2 worm cellular contexts compared by ENCODE assay signal in the genomic region with DNA sequence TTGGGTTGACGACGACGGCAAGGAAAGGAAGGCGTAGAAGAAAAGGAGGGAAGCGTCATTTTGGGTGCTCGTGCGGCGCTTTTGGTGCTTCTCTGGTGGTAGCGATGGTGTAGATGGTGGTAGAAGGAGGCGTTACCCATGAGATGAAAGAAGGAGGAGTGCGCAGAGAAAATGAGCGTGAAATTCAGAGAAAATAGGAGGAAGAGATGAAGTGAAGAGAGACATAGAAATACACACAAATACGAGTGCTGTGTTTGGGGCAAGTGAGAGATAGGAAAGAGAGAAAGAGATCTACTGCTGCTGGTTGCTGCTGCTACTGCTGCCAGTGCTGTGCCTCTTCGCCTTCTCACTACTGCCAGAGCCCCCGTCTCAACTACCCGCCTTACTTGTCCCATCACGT.
A peak's percentile ranks its signal among the peaks of the same experiment; 100 is the strongest.
TF ChIP-seq lines count a peak whose summit lies in the region.

No protein-coding gene starts in this region.

TF ChIP-seq in whole organism, L4 larva, 104 proteins besides CTCF, POLR2A, EP300 and RAD21 (continued from another document):
- TF ChIP-seq F44E2.7 (GFP tag; IDR thresholded peaks at IDR 0.05; lab: Robert Waterston, UW) = no peak
- no peak for TF ChIP-seq nhr-42 (GFP tag; IDR thresholded peaks at IDR 0.05; lab: Robert Waterston, UW)
- TF ChIP-seq hmg-1.1 (GFP tag; IDR thresholded peaks at IDR 0.05; lab: Robert Waterston, UW) = peak; percentile 78
- peak; percentile 36; the same call in 1 of the 2 replicates for TF ChIP-seq set-16 (GFP tag; IDR thresholded peaks at IDR 0.05; lab: Robert Waterston, UW)
- no peak for TF ChIP-seq ceh-32 (tag; optimal IDR thresholded peaks at IDR 0.05; lab: Kevin White, UChicago; ENCODE audit: poor library complexity)
- TF ChIP-seq cey-2 (tag; optimal IDR thresholded peaks at IDR 0.05; lab: Kevin White, UChicago; ENCODE audit: borderline replicate concordance, insufficient read depth) = no peak
- no peak for TF ChIP-seq daf-8 (GFP tag; IDR thresholded peaks at IDR 0.05; lab: Robert Waterston, UW)
- no peak for TF ChIP-seq nhr-25 (tag; optimal IDR thresholded peaks at IDR 0.05; lab: Kevin White, UChicago; ENCODE audit: borderline replicate concordance, insufficient read depth)
- no peak for TF ChIP-seq lin-29 (GFP tag; IDR thresholded peaks at IDR 0.05; lab: Robert Waterston, UW)
- TF ChIP-seq dmd-6 (GFP tag; IDR thresholded peaks at IDR 0.05; lab: Robert Waterston, UW) = no peak
- peak; percentile 54 for TF ChIP-seq rbr-2 (tag; optimal IDR thresholded peaks at IDR 0.05; lab: Kevin White, UChicago)
- no peak for TF ChIP-seq daf-16 (GFP tag; optimal IDR thresholded peaks at IDR 0.05; lab: Kevin White, UChicago)
- TF ChIP-seq daf-16 (tag; optimal IDR thresholded peaks at IDR 0.05; lab: Kevin White, UChicago) = no peak
- TF ChIP-seq F26F4.8 (GFP tag; conservative IDR thresholded peaks at IDR 0.05; lab: Robert Waterston, UW) = no peak
- no peak for TF ChIP-seq Y5F2A.4 (GFP tag; optimal IDR thresholded peaks at IDR 0.05; lab: Kevin White, UChicago)
- no peak for TF ChIP-seq skn-1 (tag; optimal IDR thresholded peaks at IDR 0.05; lab: Kevin White, UChicago)
- peak; percentile 63 for TF ChIP-seq aha-1 (tag; lab: Kevin White, UChicago)
- TF ChIP-seq hlh-30 (tag; optimal IDR thresholded peaks at IDR 0.05; lab: Kevin White, UChicago; ENCODE audit: insufficient read depth) = peak; percentile 39
- TF ChIP-seq ZK337.2 (GFP tag; IDR thresholded peaks at IDR 0.05; lab: Robert Waterston, UW) = no peak
- TF ChIP-seq spr-3 (GFP tag; optimal IDR thresholded peaks at IDR 0.05; lab: Kevin White, UChicago) = no peak
- no peak for TF ChIP-seq arid-1 (GFP tag; conservative IDR thresholded peaks at IDR 0.05; lab: Robert Waterston, UW)
- TF ChIP-seq zip-2 (tag; optimal IDR thresholded peaks at IDR 0.05; lab: Kevin White, UChicago) = no peak
- TF ChIP-seq mxl-2 (GFP tag; conservative IDR thresholded peaks at IDR 0.05; lab: Robert Waterston, UW) = no peak
- no peak for TF ChIP-seq vab-7 (GFP tag; IDR thresholded peaks at IDR 0.05; lab: Robert Waterston, UW)
- no peak for TF ChIP-seq daf-12 (tag; optimal IDR thresholded peaks at IDR 0.05; lab: Kevin White, UChicago)
- TF ChIP-seq mes-2 (tag; optimal IDR thresholded peaks at IDR 0.05; lab: Kevin White, UChicago; ENCODE audit: poor library complexity, severe bottlenecking) = peak; percentile 24
- TF ChIP-seq madf-5 (GFP tag; IDR thresholded peaks at IDR 0.05; lab: Robert Waterston, UW) = no peak
- TF ChIP-seq mdl-1 (tag; optimal IDR thresholded peaks at IDR 0.05; lab: Kevin White, UChicago) = peak in 1 of 2 experiments; percentile 45
- peak; percentile 5 for TF ChIP-seq mep-1 (tag; optimal IDR thresholded peaks at IDR 0.05; lab: Kevin White, UChicago)
- TF ChIP-seq T20F7.1 (GFP tag; optimal IDR thresholded peaks at IDR 0.05; lab: Kevin White, UChicago) = no peak

TF ChIP-seq in whole organism, late embryonic, 69 proteins besides CTCF, POLR2A, EP300 and RAD21 (continued from another document):
- peak; percentile 37; the same call in 1 of the 2 replicates for TF ChIP-seq unc-3 (GFP tag; conservative IDR thresholded peaks at IDR 0.05; lab: Robert Waterston, UW)
- no peak for TF ChIP-seq unc-3 (tag; optimal IDR thresholded peaks at IDR 0.05; lab: Kevin White, UChicago)
- peak; percentile 27 for TF ChIP-seq hlh-6 (tag; optimal IDR thresholded peaks at IDR 0.05; lab: Kevin White, UChicago)
- TF ChIP-seq nfya-1 (tag; optimal IDR thresholded peaks at IDR 0.05; lab: Kevin White, UChicago) = peak; percentile 39
- peak; percentile 2 for TF ChIP-seq syd-9 (tag; optimal IDR thresholded peaks at IDR 0.05; lab: Kevin White, UChicago)
- TF ChIP-seq pha-2 (tag; optimal IDR thresholded peaks at IDR 0.05; lab: Kevin White, UChicago) = no peak
- no peak for TF ChIP-seq hlh-15 (tag; optimal IDR thresholded peaks at IDR 0.05; lab: Kevin White, UChicago)
- no peak for TF ChIP-seq che-1 (tag; optimal IDR thresholded peaks at IDR 0.05; lab: Kevin White, UChicago)
- TF ChIP-seq C38D4.7 (GFP tag; optimal IDR thresholded peaks at IDR 0.05; lab: Kevin White, UChicago) = peak; percentile 9
- peak; percentile 52 for TF ChIP-seq tbx-2 (tag; optimal IDR thresholded peaks at IDR 0.05; lab: Kevin White, UChicago)
- peak; percentile 69 for TF ChIP-seq pros-1 (tag; optimal IDR thresholded peaks at IDR 0.05; lab: Kevin White, UChicago)
- TF ChIP-seq fax-1 (tag; optimal IDR thresholded peaks at IDR 0.05; lab: Kevin White, UChicago) = peak; percentile 7
- TF ChIP-seq unc-55 (GFP tag; optimal IDR thresholded peaks at IDR 0.05; lab: Kevin White, UChicago) = peak; percentile 49
- TF ChIP-seq fkh-10 (GFP tag; optimal IDR thresholded peaks at IDR 0.05; lab: Kevin White, UChicago) = no peak
- peak; percentile 20 for TF ChIP-seq T23F11.4 (GFP tag; optimal IDR thresholded peaks at IDR 0.05; lab: Kevin White, UChicago)
- no peak for TF ChIP-seq pax-1 (tag; optimal IDR thresholded peaks at IDR 0.05; lab: Kevin White, UChicago)
- TF ChIP-seq fkh-6 (tag; optimal IDR thresholded peaks at IDR 0.05; lab: Kevin White, UChicago) = peak; percentile 28
- peak; percentile 50 for TF ChIP-seq ceh-34 (tag; optimal IDR thresholded peaks at IDR 0.05; lab: Kevin White, UChicago)
- TF ChIP-seq ceh-6 (GFP tag; optimal IDR thresholded peaks at IDR 0.05; lab: Kevin White, UChicago) = no peak
- TF ChIP-seq dmd-4 (tag; optimal IDR thresholded peaks at IDR 0.05; lab: Kevin White, UChicago; ENCODE audit: borderline replicate concordance) = peak; percentile 33
